Worm (Caenorhabditis elegans) whole organism, midembryonic: Measurements from ENCODE around the gene str-20.

Experiments used
- T22C8.4 ChIP-seq: fragments of 200-800 bp; sonication (Bioruptor generic); IDR thresholded peaks from 2 replicates; pipeline ENCODE4 v1.3.6; 2022; ENCODE audit warnings: missing genetic modification characterization, missing compliant biosample characterization
- cog-1 ChIP-seq: sonication (generic microtip); optimal IDR thresholded peaks from 2 replicates; lab custom pipeline; 2016; ENCODE audit warnings: missing genetic modification characterization, missing compliant biosample characterization
- flt-1 ChIP-seq: fragments of 200-800 bp; sonication (Bioruptor generic); IDR thresholded peaks from 2 replicates; pipeline ENCODE4 v1.3.6; 2022; ENCODE audit warnings: missing genetic modification characterization, missing compliant biosample characterization
- klf-2 ChIP-seq: fragments of 200-800 bp; sonication (Bioruptor generic); conservative IDR thresholded peaks from 2 replicates; pipeline ENCODE4 v1.3.6; 2022; ENCODE audit warnings: missing genetic modification reagents, missing genetic modification characterization, missing compliant biosample characterization
- med-1 ChIP-seq: sonication (generic microtip); optimal IDR thresholded peaks from 2 replicates; lab custom pipeline; 2017; ENCODE audit warnings: missing genetic modification characterization, mild to moderate bottlenecking, missing compliant biosample characterization, antibody characterized with exemption, missing genetic modification reagents; ENCODE audit not compliant: insufficient read depth
- ref-1 ChIP-seq: fragments of 200-800 bp; sonication (Bioruptor generic); conservative IDR thresholded peaks from 2 replicates; pipeline ENCODE4 v1.3.6; 2022; ENCODE audit warnings: missing genetic modification reagents, missing genetic modification characterization, missing compliant biosample characterization
- tab-1 ChIP-seq: fragments of 200-800 bp; sonication (Bioruptor generic); IDR thresholded peaks from 2 replicates; pipeline ENCODE4 v1.3.6; 2022; ENCODE audit warnings: missing genetic modification characterization, missing compliant biosample characterization
- ztf-23 ChIP-seq: fragments of 200-800 bp; sonication (Bioruptor generic); IDR thresholded peaks from 2 replicates; pipeline ENCODE4 v1.3.6; 2022; ENCODE audit warnings: missing genetic modification reagents, missing genetic modification characterization, missing compliant biosample characterization
- ztf-29 ChIP-seq: fragments of 200-800 bp; sonication (Bioruptor generic); IDR thresholded peaks from 2 replicates; pipeline ENCODE4 v1.3.6; 2022; ENCODE audit warnings: missing genetic modification reagents, missing genetic modification characterization, missing compliant biosample characterization

Gene str-20

DNA sequence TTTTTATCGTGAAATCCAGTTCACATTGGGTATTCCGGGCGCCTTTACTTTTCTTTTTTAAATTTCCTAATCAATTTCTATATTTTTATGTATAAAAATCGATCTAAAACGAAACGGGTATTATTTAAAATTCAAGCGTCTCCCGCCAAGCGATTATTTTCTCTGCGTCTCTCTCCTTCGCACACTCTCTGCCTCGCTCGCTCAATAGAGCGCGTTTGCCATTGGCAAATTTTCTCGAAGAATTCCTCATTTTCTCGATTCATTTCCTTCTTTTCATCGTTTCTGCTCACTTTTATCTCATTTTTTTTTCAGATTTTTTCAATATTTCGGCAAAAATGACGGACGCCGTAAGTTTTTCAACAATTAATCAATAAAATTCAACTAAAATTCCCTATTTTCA is 17.0 kb downstream of the str-20 start, which contains the start of gene sti-1:
Gene sti-1, plus strand, starts transcription at position 263 of the 400 bp plus-strand sequence.
- TF ChIP-seq flt-1 (GFP tag; lab: Robert Waterston, UW), result no peak
- TF ChIP-seq med-1, result peak; percentile 18
- TF ChIP-seq cog-1 (tag; lab: Kevin White, UChicago), result peak; percentile 68

DNA sequence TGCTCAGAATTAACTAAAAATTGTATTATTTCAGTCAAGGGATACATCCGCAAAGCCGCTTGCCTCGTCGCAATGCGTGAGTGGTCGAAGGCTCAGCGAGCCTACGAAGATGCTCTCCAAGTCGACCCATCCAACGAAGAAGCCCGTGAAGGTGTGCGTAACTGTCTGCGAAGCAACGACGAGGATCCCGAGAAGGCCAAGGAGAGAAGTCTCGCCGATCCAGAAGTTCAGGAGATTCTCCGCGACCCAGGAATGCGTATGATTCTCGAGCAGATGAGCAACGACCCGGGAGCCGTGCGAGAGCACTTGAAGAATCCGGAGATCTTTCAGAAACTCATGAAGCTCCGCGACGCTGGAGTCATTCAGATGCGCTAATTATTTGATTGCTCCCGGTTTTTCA is 18.1 kb downstream of the str-20 start:
- TF ChIP-seq T22C8.4 (no peak), flt-1 (GFP tag; lab: Robert Waterston, UW) (no peak), ref-1 (no peak), klf-2 (GFP tag; lab: Robert Waterston, UW) (no peak), cog-1 (tag; lab: Kevin White, UChicago) (no peak), ztf-29 (no peak), ztf-23 (GFP tag; lab: Robert Waterston, UW) (no peak), med-1 (no peak)

ce11 chrV:774875-775359 is 18.6 kb downstream of the str-20 start, which contains the start of gene srbc-58:
TSS of gene srbc-58 (plus strand) at chrV:774995.
- TF ChIP-seq ref-1 (no peak), T22C8.4 (no peak), cog-1 (tag; lab: Kevin White, UChicago) (no peak), ztf-23 (GFP tag; lab: Robert Waterston, UW) (no peak), med-1 (no peak), klf-2 (GFP tag; lab: Robert Waterston, UW) (no peak), tab-1 (no peak), ztf-29 (no peak), flt-1 (GFP tag; lab: Robert Waterston, UW) (no peak)

- TF ChIP-seq ref-1, result no peak
- no peak for TF ChIP-seq tab-1
- no peak for TF ChIP-seq flt-1 (GFP tag; lab: Robert Waterston, UW)
- no peak for TF ChIP-seq T22C8.4
- TF ChIP-seq klf-2 (GFP tag; lab: Robert Waterston, UW), result no peak
- TF ChIP-seq ztf-23 (GFP tag; lab: Robert Waterston, UW), result no peak
- no peak for TF ChIP-seq ztf-29
- TF ChIP-seq med-1, result no peak
- TF ChIP-seq cog-1 (tag; lab: Kevin White, UChicago), result no peak
Observed at ce11 chrV:777285-777684, 21.0 kb downstream of the str-20 start, which contains the start of gene R09E12.9. TSS of gene R09E12.9 (plus strand) at chrV:777600.

DNA sequence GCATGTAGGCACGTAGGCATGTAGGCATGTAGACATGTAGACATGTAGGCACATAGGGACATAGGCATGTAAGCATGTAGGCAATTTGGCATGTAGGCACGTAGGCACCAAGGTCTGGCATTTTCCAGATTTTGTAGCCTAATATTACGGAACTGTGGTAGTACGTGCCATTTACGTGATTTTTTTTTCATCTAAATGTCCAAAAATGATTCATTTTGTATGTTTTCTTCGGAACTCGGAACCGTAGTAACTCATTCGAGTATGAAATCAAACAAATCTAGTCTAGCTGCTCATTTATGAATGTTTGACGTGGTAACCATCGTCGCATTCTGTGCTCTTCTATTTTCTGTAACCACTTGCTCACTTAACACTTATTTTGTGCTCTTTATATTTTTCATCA is 22.1 kb downstream of the str-20 start, which contains the start of gene srbc-59:
Gene srbc-59, plus strand, starts transcription at position 301 of the 400 bp plus-strand sequence.
- TF ChIP-seq ref-1 (no peak), T22C8.4 (no peak), cog-1 (tag; lab: Kevin White, UChicago) (no peak), med-1 (no peak), ztf-29 (no peak), flt-1 (GFP tag; lab: Robert Waterston, UW) (no peak), tab-1 (no peak), klf-2 (GFP tag; lab: Robert Waterston, UW) (no peak), ztf-23 (GFP tag; lab: Robert Waterston, UW) (no peak)

- TF ChIP-seq ztf-29 (no peak), T22C8.4 (no peak), klf-2 (GFP tag; lab: Robert Waterston, UW) (no peak), ztf-23 (GFP tag; lab: Robert Waterston, UW) (no peak), med-1 (no peak), cog-1 (tag; lab: Kevin White, UChicago) (no peak), flt-1 (GFP tag; lab: Robert Waterston, UW) (no peak), ref-1 (no peak), tab-1 (no peak)
Observed at ce11 chrV:779999-780398, 23.7 kb downstream of the str-20 start, which contains the start of gene srbc-60. TSS of gene srbc-60 (plus strand) at chrV:780299.

DNA sequence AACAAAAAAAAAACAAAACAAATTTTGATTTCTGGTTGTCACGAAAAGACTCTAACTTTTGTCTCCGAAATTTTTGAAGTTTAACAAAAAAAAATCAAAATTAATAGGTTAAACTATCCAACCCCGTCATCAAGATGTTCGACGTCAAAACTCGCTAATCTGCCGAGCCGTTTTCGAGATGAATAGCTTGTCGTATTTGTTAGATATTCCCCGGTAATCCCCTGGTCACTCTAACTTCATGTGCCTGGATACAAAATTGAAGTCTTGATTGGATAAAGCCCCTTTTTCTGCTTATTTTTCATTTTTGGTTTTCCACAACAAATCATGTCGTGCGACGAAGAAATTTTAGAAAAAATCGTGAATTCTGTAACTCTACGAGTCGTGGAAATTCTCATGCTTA is 26.2 kb downstream of the str-20 start, which contains the start of gene srab-16:
Gene srab-16, plus strand, starts transcription at position 301 of the 400 bp plus-strand sequence.
- no peak for TF ChIP-seq cog-1 (tag; lab: Kevin White, UChicago)
- no peak for TF ChIP-seq flt-1 (GFP tag; lab: Robert Waterston, UW)
- no peak for TF ChIP-seq ztf-29
- TF ChIP-seq med-1, result no peak
- TF ChIP-seq tab-1, result no peak
- no peak for TF ChIP-seq klf-2 (GFP tag; lab: Robert Waterston, UW)

ce11 chrV:794092-794491 is 37.8 kb downstream of the str-20 start:
- TF ChIP-seq tab-1, result no peak

DNA sequence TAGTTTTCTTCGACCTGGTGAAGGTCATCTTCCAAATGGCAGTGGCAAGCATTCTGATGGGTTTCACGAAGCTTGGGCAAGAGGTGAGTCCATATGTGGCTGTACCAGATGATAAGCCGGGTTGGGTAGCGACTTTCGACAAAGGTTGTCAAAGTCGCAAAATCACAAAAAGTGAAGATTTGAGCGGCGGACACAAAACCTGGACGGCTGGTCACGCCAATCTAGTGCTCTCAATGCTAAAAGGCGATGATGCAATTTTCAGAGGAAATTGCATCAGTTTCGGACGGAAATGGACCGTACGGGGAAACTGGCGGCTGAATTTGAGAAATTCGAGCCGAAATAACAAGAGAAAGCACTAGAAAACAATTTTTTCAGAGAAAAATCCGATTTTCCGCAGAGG is 41.0 kb downstream of the str-20 start:
- TF ChIP-seq tab-1 (no peak), flt-1 (GFP tag; lab: Robert Waterston, UW) (no peak), T22C8.4 (no peak), ref-1 (no peak), ztf-29 (no peak), klf-2 (GFP tag; lab: Robert Waterston, UW) (no peak), cog-1 (tag; lab: Kevin White, UChicago) (no peak), med-1 (no peak), ztf-23 (GFP tag; lab: Robert Waterston, UW) (no peak)

DNA sequence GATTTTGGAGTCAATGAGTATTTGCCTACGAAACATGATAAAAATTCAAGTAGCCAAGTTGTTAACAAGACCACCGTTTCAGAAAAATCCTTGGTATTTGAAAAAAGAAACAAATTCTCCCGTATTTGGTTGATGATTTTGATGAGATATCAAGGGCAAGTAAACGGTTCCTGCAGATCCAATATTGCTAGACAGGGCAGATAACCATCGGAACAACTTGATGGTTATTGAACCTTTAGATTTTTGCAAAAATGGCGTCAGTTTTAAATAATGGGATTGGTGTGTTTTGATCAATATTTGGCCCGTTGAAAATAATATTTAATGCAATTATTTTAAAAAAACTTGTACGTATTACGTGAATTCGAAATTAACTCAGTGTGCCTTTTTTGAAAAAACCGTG is 44.0 kb downstream of the str-20 start:
- TF ChIP-seq flt-1 (GFP tag; lab: Robert Waterston, UW) (no peak), ref-1 (no peak), cog-1 (tag; lab: Kevin White, UChicago) (no peak), ztf-23 (GFP tag; lab: Robert Waterston, UW) (no peak), ztf-29 (no peak), med-1 (no peak), klf-2 (GFP tag; lab: Robert Waterston, UW) (no peak), T22C8.4 (no peak), tab-1 (no peak)

ce11 chrV:801555-802060 is 45.3 kb downstream of the str-20 start:
- TF ChIP-seq med-1, result no peak
- no peak for TF ChIP-seq T22C8.4
- no peak for TF ChIP-seq ztf-23 (GFP tag; lab: Robert Waterston, UW)
- TF ChIP-seq ref-1, result no peak
- no peak for TF ChIP-seq tab-1
- TF ChIP-seq ztf-29, result no peak
- TF ChIP-seq cog-1 (tag; lab: Kevin White, UChicago), result no peak
- TF ChIP-seq flt-1 (GFP tag; lab: Robert Waterston, UW), result no peak
- TF ChIP-seq klf-2 (GFP tag; lab: Robert Waterston, UW), result no peak
